Fruit fly (Drosophila melanogaster): ENCODE data around the gene CG10413.

DNA sequence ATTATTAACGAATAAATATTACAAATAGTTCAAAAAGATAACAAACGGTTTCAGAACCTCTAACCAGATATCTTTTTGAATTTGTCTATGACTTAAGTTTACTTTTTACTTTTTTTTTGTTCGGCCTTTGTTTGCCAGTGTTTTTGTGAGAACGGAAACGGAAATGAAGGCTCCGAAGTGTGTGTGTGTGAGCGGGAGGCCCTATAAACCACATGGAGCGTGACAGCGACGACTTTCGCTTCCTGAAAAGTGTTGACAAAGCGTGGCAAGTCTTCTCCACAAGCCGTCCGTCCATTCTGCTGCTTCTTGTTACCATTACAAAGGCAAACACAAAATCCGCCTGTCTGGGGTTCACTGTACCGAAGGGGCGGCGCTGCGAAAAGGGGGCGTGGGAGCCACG lies 40.6 kb downstream of the CG10413 start:
- TF ChIP-seq usp (GFP tag; optimal IDR thresholded peaks at IDR 0.05) (no peak), CG8478 (optimal IDR thresholded peaks at IDR 0.05) (no peak), pan (optimal IDR thresholded peaks at IDR 0.05) (no peak), psq (optimal IDR thresholded peaks at IDR 0.05) (no peak), Dll (optimal IDR thresholded peaks at IDR 0.05) (no peak), EcR (GFP tag; optimal IDR thresholded peaks at IDR 0.05) (no peak)
